Worm (Caenorhabditis elegans) whole organism, L1 larva: Measurements from ENCODE around the gene F46E10.18.
A peak's percentile ranks its signal among the peaks of the same experiment; 100 is the strongest.

ENCODE experiments used
- C16A3.4 ChIP-seq: fragments of 150-350 bp; optimal IDR thresholded peaks from 2 replicates; lab custom pipeline; 2014; ENCODE audit warnings: missing biosample characterization, missing genetic modification characterization
- C34B4.2 ChIP-seq: sonication (generic microtip); optimal IDR thresholded peaks from 2 replicates; lab custom pipeline; 2017; ENCODE audit warnings: mild to moderate bottlenecking, missing genetic modification characterization, missing compliant biosample characterization
- F16B12.6 ChIP-seq: fragments of 150-350 bp; optimal IDR thresholded peaks from 2 replicates; lab custom pipeline; 2014; ENCODE audit warnings: missing biosample characterization, missing genetic modification characterization
- Y116A8C.19 ChIP-seq: sonication (generic microtip); optimal IDR thresholded peaks from 2 replicates; lab custom pipeline; 2016; ENCODE audit warnings: missing compliant biosample characterization, missing genetic modification characterization, borderline replicate concordance
- aly-2 ChIP-seq: fragments of 150-350 bp; optimal IDR thresholded peaks from 2 replicates; lab custom pipeline; 2014; ENCODE audit warnings: missing biosample characterization, missing genetic modification characterization
- blmp-1 ChIP-seq: fragments of 150-350 bp; optimal IDR thresholded peaks from 2 replicates; lab custom pipeline; 2014; ENCODE audit warnings: missing biosample characterization, missing genetic modification characterization
- ceh-63 ChIP-seq: fragments of 200-800 bp; sonication (Bioruptor generic); optimal IDR thresholded peaks from 2 replicates; lab custom pipeline; 2018; ENCODE audit warnings: mild to moderate bottlenecking, missing genetic modification characterization, missing compliant biosample characterization
- ceh-8 ChIP-seq: fragments of 200-800 bp; sonication (Bioruptor generic); optimal IDR thresholded peaks from 2 replicates; lab custom pipeline; 2018; ENCODE audit warnings: mild to moderate bottlenecking, missing genetic modification characterization, moderate library complexity, missing compliant biosample characterization
- ces-1 ChIP-seq: fragments of 150-350 bp; optimal IDR thresholded peaks from 2 replicates; lab custom pipeline; 2014; ENCODE audit warnings: missing biosample characterization, missing genetic modification reagents, missing genetic modification characterization
- dpl-1 ChIP-seq, 3 experiments: fragments of 150-350 bp in 2 of 3; sonication (generic microtip) in 1 of 3; optimal IDR thresholded peaks; 2 replicates each; lab custom pipeline; 2014 to 2017; ENCODE audit warnings: missing biosample characterization in 3 of 3, missing genetic modification characterization in 3 of 3, missing genetic modification reagents in 3 of 3
- dsc-1 ChIP-seq: sonication (generic microtip); optimal IDR thresholded peaks from 2 replicates; lab custom pipeline; 2016; ENCODE audit warnings: mild to moderate bottlenecking, missing genetic modification characterization, missing compliant biosample characterization
- efl-3 ChIP-seq: fragments of 200-800 bp; sonication (Bioruptor generic); optimal IDR thresholded peaks from 2 replicates; lab custom pipeline; 2018; ENCODE audit warnings: mild to moderate bottlenecking, missing genetic modification characterization, missing compliant biosample characterization
- egl-13 ChIP-seq: sonication (generic microtip); optimal IDR thresholded peaks from 2 replicates; lab custom pipeline; 2016; ENCODE audit warnings: missing genotype, missing genetic modification reagents, missing genetic modification characterization, missing compliant biosample characterization
- egl-27 ChIP-seq, 2 experiments: fragments of 150-350 bp in 1 of 2; sonication (generic microtip); optimal IDR thresholded peaks; 3 replicates each; lab custom pipeline; 2017 to 2018; ENCODE audit warnings: missing biosample characterization in 2 of 2, missing genetic modification characterization in 2 of 2, missing genetic modification reagents in 2 of 2
- elt-2 ChIP-seq: sonication (generic microtip); optimal IDR thresholded peaks from 2 replicates; lab custom pipeline; 2016; ENCODE audit warnings: missing genetic modification characterization, mild to moderate bottlenecking, inconsistent platforms, missing compliant biosample characterization, missing genetic modification reagents
- ets-5 ChIP-seq: fragments of 200-800 bp; sonication (Bioruptor generic); IDR thresholded peaks from 2 replicates; pipeline ENCODE4 v1.3.6; 2022; ENCODE audit warnings: missing genetic modification characterization, missing compliant biosample characterization
- fkh-10 ChIP-seq: sonication (generic microtip); optimal IDR thresholded peaks from 2 replicates; lab custom pipeline; 2017; ENCODE audit warnings: missing biosample characterization, missing genetic modification reagents, missing genetic modification characterization
- fkh-4 ChIP-seq: sonication (generic microtip); optimal IDR thresholded peaks from 2 replicates; lab custom pipeline; 2016; ENCODE audit warnings: missing compliant biosample characterization, missing genetic modification characterization, borderline replicate concordance
- fos-1 ChIP-seq: fragments of 150-350 bp; optimal IDR thresholded peaks from 2 replicates; lab custom pipeline; 2014; ENCODE audit warnings: missing biosample characterization, missing genetic modification characterization
- hpl-2 ChIP-seq: fragments of 150-350 bp; optimal IDR thresholded peaks from 2 replicates; lab custom pipeline; 2014; ENCODE audit warnings: missing biosample characterization, missing genetic modification reagents, missing genetic modification characterization
- jun-1 ChIP-seq: fragments of 150-350 bp; optimal IDR thresholded peaks from 2 replicates; lab custom pipeline; 2014; ENCODE audit warnings: missing biosample characterization, missing genetic modification reagents, missing genetic modification characterization
- lin-14 ChIP-seq: fragments of 200-800 bp; sonication (Bioruptor generic); optimal IDR thresholded peaks from 2 replicates; lab custom pipeline; 2018; ENCODE audit warnings: mild to moderate bottlenecking, missing genetic modification characterization, moderate library complexity, missing compliant biosample characterization
- lin-35 ChIP-seq, 2 experiments: fragments of 150-350 bp; optimal IDR thresholded peaks; 2 replicates each; lab custom pipeline; 2014; ENCODE audit warnings: missing biosample characterization in 2 of 2, missing genetic modification characterization in 2 of 2, missing genetic modification reagents in 2 of 2
- lir-3 ChIP-seq: sonication (generic microtip); optimal IDR thresholded peaks from 2 replicates; lab custom pipeline; 2016; ENCODE audit warnings: mild to moderate bottlenecking, missing genetic modification characterization, moderate library complexity, missing compliant biosample characterization; ENCODE audit not compliant: poor library complexity
- lsy-2 ChIP-seq, 2 experiments: fragments of 150-350 bp; optimal IDR thresholded peaks; 2 replicates each; lab custom pipeline; 2014; ENCODE audit warnings: missing biosample characterization in 2 of 2, missing genetic modification characterization in 2 of 2
- mab-9 ChIP-seq: fragments of 200-800 bp; sonication (Bioruptor generic); IDR thresholded peaks from 2 replicates; pipeline ENCODE4 v1.3.6; 2022; ENCODE audit warnings: missing genetic modification reagents, missing genetic modification characterization, missing compliant biosample characterization
- mef-2 ChIP-seq: fragments of 150-350 bp; optimal IDR thresholded peaks from 2 replicates; lab custom pipeline; 2014; ENCODE audit warnings: missing biosample characterization, missing genetic modification characterization
- mep-1 ChIP-seq: fragments of 150-350 bp; optimal IDR thresholded peaks from 2 replicates; lab custom pipeline; 2014; ENCODE audit warnings: missing biosample characterization, missing genetic modification characterization
- nhr-11 ChIP-seq: fragments of 150-350 bp; optimal IDR thresholded peaks from 2 replicates; lab custom pipeline; 2014; ENCODE audit warnings: missing biosample characterization, missing genetic modification characterization
- nhr-12 ChIP-seq: sonication (generic microtip); optimal IDR thresholded peaks from 2 replicates; lab custom pipeline; 2017; ENCODE audit warnings: missing biosample characterization, missing genetic modification characterization
- nhr-20 ChIP-seq: sonication (generic microtip); optimal IDR thresholded peaks from 2 replicates; lab custom pipeline; 2016; ENCODE audit warnings: mild to moderate bottlenecking, missing genetic modification characterization, missing compliant biosample characterization
- nhr-47 ChIP-seq: sonication (generic microtip); optimal IDR thresholded peaks from 2 replicates; lab custom pipeline; 2016; ENCODE audit warnings: mild to moderate bottlenecking, missing genetic modification characterization, moderate library complexity, missing compliant biosample characterization
- nhr-76 ChIP-seq: sonication (generic microtip); optimal IDR thresholded peaks from 2 replicates; lab custom pipeline; 2017; ENCODE audit warnings: missing biosample characterization, missing genetic modification characterization
- nhr-84 ChIP-seq: sonication (generic microtip); optimal IDR thresholded peaks from 2 replicates; lab custom pipeline; 2017; ENCODE audit warnings: missing biosample characterization, missing genetic modification characterization
- nhr-85 ChIP-seq: sonication (generic microtip); peaks from one replicate; lab custom pipeline; 2016; ENCODE audit warnings: missing genetic modification characterization, inconsistent platforms, missing compliant biosample characterization
- nhr-90 ChIP-seq: sonication (generic microtip); optimal IDR thresholded peaks from 2 replicates; lab custom pipeline; 2016; ENCODE audit warnings: mild to moderate bottlenecking, missing genetic modification characterization, missing compliant biosample characterization; ENCODE audit not compliant: poor library complexity
- pag-3 ChIP-seq: sonication (generic microtip); optimal IDR thresholded peaks from 2 replicates; lab custom pipeline; 2017; ENCODE audit warnings: missing genetic modification characterization, mild to moderate bottlenecking, missing compliant biosample characterization, antibody characterized with exemption, borderline replicate concordance; ENCODE audit not compliant: insufficient read depth
- pax-3 ChIP-seq: fragments of 200-800 bp; sonication (Bioruptor generic); optimal IDR thresholded peaks from 2 replicates; lab custom pipeline; 2018; ENCODE audit warnings: mild to moderate bottlenecking, missing genetic modification characterization, moderate library complexity, missing compliant biosample characterization
- pqm-1 ChIP-seq: sonication (generic microtip); optimal IDR thresholded peaks from 3 replicates; lab custom pipeline; 2017; ENCODE audit warnings: missing biosample characterization, missing genetic modification characterization
- skn-1 ChIP-seq: fragments of 150-350 bp; optimal IDR thresholded peaks from 2 replicates; lab custom pipeline; 2014; ENCODE audit warnings: missing biosample characterization, missing genetic modification characterization
- snpc-4 ChIP-seq: fragments of 150-350 bp; optimal IDR thresholded peaks from 2 replicates; lab custom pipeline; 2014; ENCODE audit warnings: missing biosample characterization, missing genetic modification characterization
- sptf-1 ChIP-seq: fragments of 150-350 bp; optimal IDR thresholded peaks from 2 replicates; lab custom pipeline; 2014; ENCODE audit warnings: missing biosample characterization, missing genetic modification characterization
- sup-37 ChIP-seq: fragments of 200-800 bp; sonication (Bioruptor generic); optimal IDR thresholded peaks from 2 replicates; lab custom pipeline; 2018; ENCODE audit warnings: mild to moderate bottlenecking, missing genetic modification characterization, missing compliant biosample characterization
- unc-30 ChIP-seq: sonication (generic microtip); optimal IDR thresholded peaks from 2 replicates; lab custom pipeline; 2017; ENCODE audit warnings: missing biosample characterization, missing genetic modification characterization
- unc-62 ChIP-seq: fragments of 150-350 bp; optimal IDR thresholded peaks from 2 replicates; lab custom pipeline; 2014; ENCODE audit warnings: missing biosample characterization, missing genetic modification reagents, missing genetic modification characterization
- vab-15 ChIP-seq: sonication (generic microtip); optimal IDR thresholded peaks from 2 replicates; lab custom pipeline; 2017; ENCODE audit warnings: missing genotype, mild to moderate bottlenecking, missing genetic modification characterization, missing compliant biosample characterization
- zip-4 ChIP-seq: fragments of 200-800 bp; sonication (Bioruptor generic); optimal IDR thresholded peaks from 2 replicates; lab custom pipeline; 2018; ENCODE audit warnings: mild to moderate bottlenecking, missing genetic modification characterization, moderate library complexity, missing compliant biosample characterization
- ztf-11 ChIP-seq, 2 experiments: sonication (generic microtip); optimal IDR thresholded peaks; 2 replicates each; lab custom pipeline; 2016 to 2017; ENCODE audit warnings: missing genetic modification characterization in 2 of 2, missing biosample characterization in 1 of 2, missing compliant biosample characterization in 1 of 2
- ztf-4 ChIP-seq: fragments of 150-350 bp; optimal IDR thresholded peaks from 2 replicates; lab custom pipeline; 2014; ENCODE audit warnings: missing biosample characterization, missing genetic modification characterization

Gene F46E10.18

ce11 chrV:6504131-6504827, 16.6 kb upstream of the F46E10.18 start, which contains the start of gene moc-2 (continued):
- TF ChIP-seq pax-3 (tag; lab: Kevin White, UChicago) (no peak), Y116A8C.19 (no peak), ztf-4 (tag; lab: Kevin White, UChicago) (no peak), nhr-85 (tag; lab: Kevin White, UChicago) (peak; percentile 56), mab-9 (GFP tag; lab: Robert Waterston, UW) (no peak), unc-62 (GFP tag; lab: Kevin White, UChicago) (no peak)
- TF ChIP-seq, all 84 proteins: peak for 4

DNA sequence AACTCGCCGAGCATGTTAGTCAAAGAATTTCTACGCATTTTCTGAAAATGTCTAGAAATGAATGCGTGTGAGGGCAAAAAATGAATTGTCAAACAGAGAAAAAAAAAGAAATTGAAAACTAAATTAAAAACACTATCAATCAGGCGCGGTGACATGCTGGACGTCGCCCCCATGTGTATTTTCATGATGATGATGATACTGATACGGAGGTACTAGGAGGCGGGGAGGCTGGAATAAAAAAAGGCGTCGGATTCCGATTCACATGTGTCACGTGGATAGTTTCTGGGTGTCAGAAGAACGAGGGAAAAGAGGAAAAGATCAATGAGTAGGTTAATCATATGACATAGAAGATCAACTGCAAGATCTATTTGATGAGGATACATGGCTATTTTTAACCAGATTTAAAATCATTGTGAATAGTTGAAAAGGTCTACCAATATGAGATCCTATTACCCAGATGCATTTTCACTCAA, 15.5 kb upstream of the F46E10.18 start, which contains the start of gene W01A11.7:
Gene W01A11.7, minus strand, starts transcription at position 51 of the 473 bp plus-strand sequence.
- TF ChIP-seq blmp-1 (tag; lab: Kevin White, UChicago) (peak; percentile 85), nhr-85 (tag; lab: Kevin White, UChicago) (peak; percentile 99), nhr-12 (no peak), dpl-1 (GFP tag; optimal IDR thresholded peaks at IDR 0.05; lab: Kevin White, UChicago) (peak; percentile 13 to 39 (median 34)), ceh-63 (no peak), dsc-1 (tag; lab: Kevin White, UChicago) (no peak), nhr-11 (tag; lab: Kevin White, UChicago) (no peak), unc-62 (GFP tag; lab: Kevin White, UChicago) (no peak), ceh-8 (no peak), vab-15 (peak; percentile 16), aly-2 (tag; lab: Kevin White, UChicago) (no peak), F16B12.6 (tag; lab: Kevin White, UChicago) (no peak), pag-3 (tag; lab: Kevin White, UChicago) (no peak), nhr-20 (tag; lab: Kevin White, UChicago) (peak; percentile 93), egl-27 (tag; optimal IDR thresholded peaks at IDR 0.05; lab: Kevin White, UChicago) (no peak), C34B4.2 (no peak), snpc-4 (tag; lab: Kevin White, UChicago) (no peak), ces-1 (GFP tag; lab: Kevin White, UChicago) (no peak), jun-1 (tag; lab: Kevin White, UChicago) (no peak), hpl-2 (GFP tag; lab: Kevin White, UChicago) (no peak), fos-1 (tag; lab: Kevin White, UChicago) (no peak), ets-5 (GFP tag; lab: Robert Waterston, UW) (no peak), nhr-90 (tag; lab: Kevin White, UChicago) (peak; percentile 82), lin-14 (peak; percentile 82), elt-2 (no peak), sptf-1 (tag; lab: Kevin White, UChicago) (no peak), C16A3.4 (no peak), mef-2 (tag; lab: Kevin White, UChicago) (no peak), unc-30 (tag; lab: Kevin White, UChicago) (no peak), lir-3 (tag; lab: Kevin White, UChicago) (peak; percentile 13), pqm-1 (tag; lab: Kevin White, UChicago) (no peak), lin-35 (GFP tag; optimal IDR thresholded peaks at IDR 0.05; lab: Kevin White, UChicago) (peak in 1 of 2 experiments; percentile 63), zip-4 (no peak), sup-37 (GFP tag; lab: Kevin White, UChicago) (no peak), lsy-2 (tag; optimal IDR thresholded peaks at IDR 0.05; lab: Kevin White, UChicago) (peak; percentile 8 to 47), nhr-76 (tag; lab: Kevin White, UChicago) (no peak), nhr-47 (tag; lab: Kevin White, UChicago) (peak; percentile 45), skn-1 (tag; lab: Kevin White, UChicago) (no peak), ztf-11 (tag; optimal IDR thresholded peaks at IDR 0.05; lab: Kevin White, UChicago) (no peak), fkh-4 (no peak), egl-13 (no peak), mep-1 (tag; lab: Kevin White, UChicago) (peak; percentile 52), fkh-10 (no peak), nhr-84 (tag; lab: Kevin White, UChicago) (no peak), efl-3 (GFP tag; lab: Kevin White, UChicago) (no peak)
